Worm (Caenorhabditis elegans) whole organism, late embryonic: Measurements from ENCODE around the gene C56C10.4.

ENCODE experiments used
- C38D4.7 ChIP-seq: fragments of 200-800 bp; sonication (Bioruptor generic); optimal IDR thresholded peaks from 2 replicates; lab custom pipeline; 2018; ENCODE audit warnings: mild to moderate bottlenecking, missing genetic modification characterization, moderate library complexity, missing compliant biosample characterization
- K09A11.1 ChIP-seq: sonication (generic microtip); optimal IDR thresholded peaks from 2 replicates; lab custom pipeline; 2017; ENCODE audit warnings: antibody characterized with exemption, mild to moderate bottlenecking, missing genetic modification characterization, missing compliant biosample characterization; ENCODE audit not compliant: insufficient read depth
- T23F11.4 ChIP-seq: fragments of 200-800 bp; sonication (Bioruptor generic); optimal IDR thresholded peaks from 2 replicates; lab custom pipeline; 2018; ENCODE audit warnings: mild to moderate bottlenecking, missing genetic modification characterization, missing compliant biosample characterization
- ama-1 ChIP-seq: fragments of 150-350 bp; optimal IDR thresholded peaks from 2 replicates; lab custom pipeline; 2014
- che-1 ChIP-seq: sonication (generic microtip); optimal IDR thresholded peaks from 2 replicates; lab custom pipeline; 2016; ENCODE audit warnings: mild to moderate bottlenecking, missing genetic modification characterization, missing compliant biosample characterization
- nfya-1 ChIP-seq: sonication (generic microtip); optimal IDR thresholded peaks from 2 replicates; lab custom pipeline; 2017; ENCODE audit warnings: missing genetic modification characterization, mild to moderate bottlenecking, missing compliant biosample characterization, antibody characterized with exemption, moderate library complexity
- pag-3 ChIP-seq: sonication (generic microtip); optimal IDR thresholded peaks from 2 replicates; lab custom pipeline; 2016; ENCODE audit warnings: missing compliant biosample characterization, missing genetic modification characterization, borderline replicate concordance
- pha-2 ChIP-seq: sonication (generic microtip); optimal IDR thresholded peaks from 2 replicates; lab custom pipeline; 2017; ENCODE audit warnings: mild to moderate bottlenecking, missing genetic modification characterization, missing compliant biosample characterization
- ref-2 ChIP-seq: sonication (generic microtip); optimal IDR thresholded peaks from 2 replicates; lab custom pipeline; 2016; ENCODE audit warnings: missing genetic modification characterization, missing compliant biosample characterization
- sox-2 ChIP-seq: fragments of 200-800 bp; sonication (Bioruptor generic); IDR thresholded peaks from 2 replicates; pipeline ENCODE4 v1.3.6; 2022; ENCODE audit warnings: missing genetic modification reagents, missing genetic modification characterization, missing compliant biosample characterization
- unc-42 ChIP-seq: sonication (generic microtip); optimal IDR thresholded peaks from 2 replicates; lab custom pipeline; 2016; ENCODE audit warnings: missing genotype, missing genetic modification characterization, missing compliant biosample characterization
- unc-55 ChIP-seq: sonication (generic microtip); optimal IDR thresholded peaks from 2 replicates; lab custom pipeline; 2017; ENCODE audit warnings: missing biosample characterization, missing genetic modification reagents, missing genetic modification characterization

DNA sequence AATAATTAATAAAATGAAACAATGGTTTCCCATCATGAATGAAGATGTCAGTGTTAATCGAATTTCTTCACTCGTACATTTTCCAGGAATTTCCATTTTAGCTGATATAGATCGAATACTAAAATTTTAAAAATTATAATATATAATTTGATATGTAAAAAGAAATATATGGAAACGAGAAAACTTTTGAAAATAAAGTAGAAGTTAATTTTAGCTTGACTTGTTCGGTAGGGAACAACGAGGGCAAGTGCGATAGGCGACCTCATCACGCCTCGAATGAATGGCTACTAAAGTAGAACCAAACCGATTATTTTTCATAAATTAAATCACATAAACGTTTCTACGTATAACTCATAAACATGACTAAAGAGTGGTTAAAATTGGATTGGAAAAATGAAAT is 4.5 kb upstream of the C56C10.4 start, which contains the start of gene sra-31:
- TF ChIP-seq ama-1 (lab: Kevin White, UChicago) (no peak), pag-3 (tag; lab: Kevin White, UChicago) (no peak), sox-2 (GFP tag; lab: Robert Waterston, UW) (no peak), pha-2 (tag; lab: Kevin White, UChicago) (no peak), che-1 (no peak), unc-55 (GFP tag; lab: Kevin White, UChicago) (no peak), unc-42 (no peak), nfya-1 (no peak), C38D4.7 (no peak), K09A11.1 (no peak), T23F11.4 (GFP tag; lab: Kevin White, UChicago) (no peak), ref-2 (tag; lab: Kevin White, UChicago) (no peak)
